Worm (Caenorhabditis elegans) whole organism, mixed stage, embryonic: ENCODE data around the gene W02B12.13.

Experiments
- M03D4.4 ChIP-seq: sonication (generic microtip); optimal IDR thresholded peaks from 2 replicates; lab custom pipeline; 2017; ENCODE audit warnings: mild to moderate bottlenecking, missing genetic modification characterization, missing compliant biosample characterization
- bed-3 ChIP-seq: fragments of 200-800 bp; sonication (Bioruptor generic); optimal IDR thresholded peaks from 3 replicates; lab custom pipeline; 2018; ENCODE audit warnings: mild to moderate bottlenecking, missing genetic modification characterization, moderate library complexity, missing compliant biosample characterization
- blmp-1 ChIP-seq: fragments of 150-350 bp; optimal IDR thresholded peaks from 2 replicates; lab custom pipeline; 2014; ENCODE audit warnings: missing biosample characterization, missing genetic modification characterization
- ceh-39 ChIP-seq: fragments of 150-350 bp; optimal IDR thresholded peaks from 2 replicates; lab custom pipeline; 2014; ENCODE audit warnings: missing biosample characterization, missing genetic modification characterization
- ceh-43 ChIP-seq: fragments of 200-800 bp; sonication (Bioruptor generic); optimal IDR thresholded peaks from 2 replicates; lab custom pipeline; 2018; ENCODE audit warnings: mild to moderate bottlenecking, missing genetic modification characterization, moderate library complexity, missing compliant biosample characterization
- ceh-83 ChIP-seq: fragments of 200-800 bp; sonication (Bioruptor generic); optimal IDR thresholded peaks from 2 replicates; lab custom pipeline; 2018; ENCODE audit warnings: mild to moderate bottlenecking, missing genetic modification characterization, missing compliant biosample characterization
- ces-1 ChIP-seq: fragments of 150-350 bp; optimal IDR thresholded peaks from 2 replicates; lab custom pipeline; 2014; ENCODE audit warnings: missing biosample characterization, missing genetic modification reagents, missing genetic modification characterization
- cnd-1 ChIP-seq: fragments of 200-800 bp; sonication (Bioruptor generic); optimal IDR thresholded peaks from 2 replicates; lab custom pipeline; 2018; ENCODE audit warnings: mild to moderate bottlenecking, missing genetic modification characterization, missing compliant biosample characterization
- drap-1 ChIP-seq: fragments of 200-800 bp; sonication (Bioruptor generic); optimal IDR thresholded peaks from 3 replicates; lab custom pipeline; 2018; ENCODE audit warnings: mild to moderate bottlenecking, missing genetic modification characterization, missing compliant biosample characterization
- elt-1 ChIP-seq: sonication (generic microtip); optimal IDR thresholded peaks from 2 replicates; lab custom pipeline; 2017; ENCODE audit warnings: missing genetic modification characterization, mild to moderate bottlenecking, missing compliant biosample characterization, antibody characterized with exemption, moderate library complexity, borderline replicate concordance; ENCODE audit not compliant: insufficient read depth
- elt-3 ChIP-seq: fragments of 150-350 bp; optimal IDR thresholded peaks from 2 replicates; lab custom pipeline; 2014; ENCODE audit warnings: missing biosample characterization, missing genetic modification characterization
- flh-1 ChIP-seq: fragments of 200-800 bp; sonication (Bioruptor generic); optimal IDR thresholded peaks from 2 replicates; lab custom pipeline; 2018; ENCODE audit warnings: mild to moderate bottlenecking, missing genetic modification characterization, moderate library complexity, missing compliant biosample characterization
- ham-2 ChIP-seq: fragments of 200-800 bp; sonication (Bioruptor generic); optimal IDR thresholded peaks from 2 replicates; lab custom pipeline; 2018; ENCODE audit warnings: mild to moderate bottlenecking, missing genetic modification characterization, missing compliant biosample characterization
- hlh-1 ChIP-seq: fragments of 150-350 bp; optimal IDR thresholded peaks from 2 replicates; lab custom pipeline; 2014; ENCODE audit warnings: missing biosample characterization, missing genetic modification reagents, missing genetic modification characterization
- lin-13 ChIP-seq: fragments of 150-350 bp; optimal IDR thresholded peaks from 2 replicates; lab custom pipeline; 2014; ENCODE audit warnings: missing biosample characterization, missing genetic modification characterization
- lin-32 ChIP-seq: fragments of 200-800 bp; sonication (Bioruptor generic); optimal IDR thresholded peaks from 2 replicates; lab custom pipeline; 2018; ENCODE audit warnings: mild to moderate bottlenecking, missing genetic modification characterization, missing compliant biosample characterization
- lsy-2 ChIP-seq: fragments of 150-350 bp; optimal IDR thresholded peaks from 2 replicates; lab custom pipeline; 2014; ENCODE audit warnings: missing biosample characterization, missing genetic modification characterization
- mab-5 ChIP-seq: fragments of 150-350 bp; optimal IDR thresholded peaks from 2 replicates; lab custom pipeline; 2014; ENCODE audit warnings: missing biosample characterization, missing genetic modification characterization
- mep-1 ChIP-seq: fragments of 150-350 bp; optimal IDR thresholded peaks from 2 replicates; lab custom pipeline; 2017; ENCODE audit warnings: missing biosample characterization, missing genetic modification reagents, missing genetic modification characterization, inconsistent platforms
- mls-2 ChIP-seq: sonication (generic microtip); optimal IDR thresholded peaks from 2 replicates; lab custom pipeline; 2016; ENCODE audit warnings: mild to moderate bottlenecking, missing genetic modification characterization, moderate library complexity, missing compliant biosample characterization
- nhr-12 ChIP-seq: fragments of 150-350 bp; optimal IDR thresholded peaks from 2 replicates; lab custom pipeline; 2014; ENCODE audit warnings: missing biosample characterization, missing genetic modification characterization
- nhr-2 ChIP-seq: fragments of 150-350 bp; optimal IDR thresholded peaks from 2 replicates; lab custom pipeline; 2014; ENCODE audit warnings: missing biosample characterization, missing genetic modification characterization
- nhr-237 ChIP-seq: fragments of 150-350 bp; optimal IDR thresholded peaks from 2 replicates; lab custom pipeline; 2014; ENCODE audit warnings: missing biosample characterization, missing genetic modification characterization
- nhr-28 ChIP-seq: fragments of 150-350 bp; optimal IDR thresholded peaks from 2 replicates; lab custom pipeline; 2014; ENCODE audit warnings: missing biosample characterization, missing genetic modification characterization
- nhr-76 ChIP-seq: sonication (generic microtip); optimal IDR thresholded peaks from 2 replicates; lab custom pipeline; 2017; ENCODE audit warnings: missing biosample characterization, missing genetic modification characterization
- pha-4 ChIP-seq: fragments of 150-350 bp; optimal IDR thresholded peaks from 2 replicates; lab custom pipeline; 2018; ENCODE audit warnings: missing biosample characterization, missing genetic modification reagents, missing genetic modification characterization
- sem-2 ChIP-seq: fragments of 200-800 bp; sonication (Bioruptor generic); optimal IDR thresholded peaks from 2 replicates; lab custom pipeline; 2018; ENCODE audit warnings: mild to moderate bottlenecking, missing genetic modification characterization, missing compliant biosample characterization
- snpc-4 ChIP-seq: fragments of 150-350 bp; optimal IDR thresholded peaks from 2 replicates; lab custom pipeline; 2014; ENCODE audit warnings: missing biosample characterization, missing genetic modification characterization
- sptf-1 ChIP-seq: sonication (generic microtip); optimal IDR thresholded peaks from 2 replicates; lab custom pipeline; 2017; ENCODE audit warnings: mild to moderate bottlenecking, missing genetic modification characterization, moderate library complexity, missing compliant biosample characterization
- tbx-8 ChIP-seq: fragments of 200-800 bp; sonication (Bioruptor generic); optimal IDR thresholded peaks from 2 replicates; lab custom pipeline; 2018; ENCODE audit warnings: mild to moderate bottlenecking, missing genetic modification characterization, moderate library complexity, missing compliant biosample characterization
- unc-120 ChIP-seq: sonication (generic microtip); optimal IDR thresholded peaks from 2 replicates; lab custom pipeline; 2017; ENCODE audit warnings: missing genetic modification characterization, missing compliant biosample characterization; ENCODE audit not compliant: poor library complexity, severe bottlenecking
- unc-39 ChIP-seq: fragments of 150-350 bp; optimal IDR thresholded peaks from 2 replicates; lab custom pipeline; 2014; ENCODE audit warnings: missing biosample characterization, missing genetic modification characterization
- unc-62 ChIP-seq: fragments of 150-350 bp; optimal IDR thresholded peaks from 2 replicates; lab custom pipeline; 2014; ENCODE audit warnings: missing biosample characterization, missing genetic modification reagents, missing genetic modification characterization
- zip-8 ChIP-seq: fragments of 150-350 bp; optimal IDR thresholded peaks from 2 replicates; lab custom pipeline; 2014; ENCODE audit warnings: missing biosample characterization, missing genetic modification characterization
- ztf-11 ChIP-seq: fragments of 150-350 bp; optimal IDR thresholded peaks from 2 replicates; lab custom pipeline; 2014; ENCODE audit warnings: missing biosample characterization, missing genetic modification characterization

Gene W02B12.13

DNA sequence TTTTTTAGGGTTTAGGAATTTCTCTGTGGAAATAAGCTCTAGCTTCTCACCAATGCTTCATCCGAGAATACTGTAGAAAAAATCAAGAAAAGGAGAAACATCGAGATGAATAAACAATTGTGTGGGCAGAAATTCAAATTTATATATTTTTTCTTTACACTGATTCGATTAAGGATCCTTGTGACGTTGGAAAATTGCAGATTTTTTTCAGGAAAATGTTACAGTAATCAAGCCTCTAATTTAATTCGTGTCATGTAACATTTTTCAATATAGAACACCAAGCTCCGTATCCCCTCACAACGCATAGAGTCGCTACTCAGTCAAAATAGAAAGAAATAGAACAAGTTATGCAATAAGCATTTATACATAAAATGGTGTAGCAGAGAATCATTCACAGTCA lies 31.3 kb downstream of the W02B12.13 start, which contains the start of gene W02B12.16:
TSS of gene W02B12.16 (minus strand) at position 101 of the 400 bp plus-strand sequence.
- no peak for TF ChIP-seq mls-2 (tag; lab: Kevin White, UChicago)
- no peak for TF ChIP-seq nhr-2 (tag; lab: Kevin White, UChicago)
- no peak for TF ChIP-seq lsy-2 (tag; lab: Kevin White, UChicago)
- no peak for TF ChIP-seq pha-4 (tag; lab: Kevin White, UChicago)
- no peak for TF ChIP-seq bed-3
- TF ChIP-seq nhr-237 (tag; lab: Kevin White, UChicago), result no peak
- TF ChIP-seq M03D4.4 (tag; lab: Kevin White, UChicago), result no peak
- no peak for TF ChIP-seq nhr-12 (tag; lab: Kevin White, UChicago)
- TF ChIP-seq tbx-8 (GFP tag; lab: Kevin White, UChicago), result no peak
- TF ChIP-seq snpc-4 (tag; lab: Kevin White, UChicago), result no peak
- no peak for TF ChIP-seq hlh-1 (tag; lab: Kevin White, UChicago)
- no peak for TF ChIP-seq nhr-76
- no peak for TF ChIP-seq lin-13 (tag; lab: Kevin White, UChicago)
- TF ChIP-seq drap-1, result no peak
- TF ChIP-seq ham-2 (GFP tag; lab: Kevin White, UChicago), result no peak
- TF ChIP-seq elt-3 (tag; lab: Kevin White, UChicago), result no peak

DNA sequence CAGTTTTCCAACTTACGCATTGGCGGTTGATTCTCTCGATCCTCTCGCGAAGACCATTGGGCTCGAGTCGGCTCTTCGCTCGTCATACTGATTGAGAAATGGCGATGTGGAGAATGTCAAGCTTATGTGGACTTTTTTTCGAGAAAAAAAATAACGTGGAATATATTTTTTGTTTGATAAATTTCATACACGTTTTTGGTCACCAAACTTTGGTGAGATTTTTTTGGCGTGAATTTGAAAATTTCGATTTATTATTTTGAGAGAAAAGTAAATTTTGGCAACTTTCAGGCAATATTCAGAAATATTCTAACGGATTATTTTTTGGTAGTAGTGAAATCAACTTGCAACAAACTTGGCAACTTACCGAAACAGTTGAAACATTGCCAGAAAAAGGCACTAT lies 34.0 kb downstream of the W02B12.13 start, which contains the start of gene W02B12.12:
TSS of gene W02B12.12 (minus strand) at position 101 of the 400 bp plus-strand sequence.
- TF ChIP-seq nhr-28 (tag; lab: Kevin White, UChicago) (no peak), lin-32 (no peak), tbx-8 (GFP tag; lab: Kevin White, UChicago) (no peak), lin-13 (tag; lab: Kevin White, UChicago) (no peak), unc-62 (GFP tag; lab: Kevin White, UChicago) (no peak), M03D4.4 (tag; lab: Kevin White, UChicago) (no peak), flh-1 (no peak), unc-39 (tag; lab: Kevin White, UChicago) (no peak), mab-5 (no peak), zip-8 (tag; lab: Kevin White, UChicago) (no peak), unc-120 (tag; lab: Kevin White, UChicago) (no peak), ceh-39 (tag; lab: Kevin White, UChicago) (no peak), ceh-83 (GFP tag; lab: Kevin White, UChicago) (no peak), ham-2 (GFP tag; lab: Kevin White, UChicago) (no peak), ztf-11 (tag; lab: Kevin White, UChicago) (no peak), elt-3 (tag; lab: Kevin White, UChicago) (no peak), bed-3 (no peak), mep-1 (tag; lab: Kevin White, UChicago) (no peak)

DNA sequence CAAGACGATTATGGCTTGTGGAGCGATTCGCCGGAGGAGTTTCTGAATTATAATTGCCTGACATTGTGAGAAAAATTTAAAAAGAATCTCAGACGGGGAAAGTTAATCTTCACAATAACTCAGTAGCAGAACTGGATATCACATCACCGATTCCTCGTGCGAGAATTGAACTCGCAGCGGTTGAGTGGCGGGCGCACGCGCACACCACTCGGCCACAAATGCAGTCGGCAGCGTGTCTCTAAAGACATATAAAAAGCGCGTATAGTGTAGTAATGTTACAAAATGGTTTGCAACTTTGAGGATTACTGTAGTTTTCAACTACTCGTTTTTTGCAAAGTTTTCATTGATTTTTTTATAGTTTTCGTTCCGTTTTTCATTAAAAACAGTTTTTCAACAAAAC lies 39.5 kb downstream of the W02B12.13 start:
- TF ChIP-seq ces-1 (GFP tag; lab: Kevin White, UChicago) (no peak), sptf-1 (tag; lab: Kevin White, UChicago) (peak; percentile 100), unc-39 (tag; lab: Kevin White, UChicago) (no peak), mab-5 (no peak), lin-32 (peak; percentile 96), flh-1 (peak; percentile 96), bed-3 (peak; percentile 92), cnd-1 (peak; percentile 98), ztf-11 (tag; lab: Kevin White, UChicago) (peak; percentile 58), nhr-2 (tag; lab: Kevin White, UChicago) (no peak), snpc-4 (tag; lab: Kevin White, UChicago) (no peak), zip-8 (tag; lab: Kevin White, UChicago) (no peak), unc-62 (GFP tag; lab: Kevin White, UChicago) (peak; percentile 74), nhr-28 (tag; lab: Kevin White, UChicago) (peak; percentile 48), elt-1 (tag; lab: Kevin White, UChicago) (no peak), ham-2 (GFP tag; lab: Kevin White, UChicago) (peak; percentile 95), blmp-1 (tag; lab: Kevin White, UChicago) (no peak), ceh-39 (tag; lab: Kevin White, UChicago) (no peak), ceh-83 (GFP tag; lab: Kevin White, UChicago) (peak; percentile 99), nhr-76 (no peak), nhr-237 (tag; lab: Kevin White, UChicago) (no peak), unc-120 (tag; lab: Kevin White, UChicago) (peak; percentile 94), mls-2 (tag; lab: Kevin White, UChicago) (peak; percentile 99), M03D4.4 (tag; lab: Kevin White, UChicago) (peak; percentile 97), lsy-2 (tag; lab: Kevin White, UChicago) (peak; percentile 84), mep-1 (tag; lab: Kevin White, UChicago) (peak; percentile 80), drap-1 (peak; percentile 98), tbx-8 (GFP tag; lab: Kevin White, UChicago) (peak; percentile 93), pha-4 (tag; lab: Kevin White, UChicago) (peak; percentile 66), elt-3 (tag; lab: Kevin White, UChicago) (no peak), lin-13 (tag; lab: Kevin White, UChicago) (peak; percentile 81), nhr-12 (tag; lab: Kevin White, UChicago) (no peak), sem-2 (GFP tag; lab: Kevin White, UChicago) (peak; percentile 94), hlh-1 (tag; lab: Kevin White, UChicago) (no peak), ceh-43 (peak; percentile 93)
